Worm (Caenorhabditis elegans) whole organism, L4/young adult: ENCODE data around the gene srz-61.
"Not testable (repeated sequence)": the region's sequence is repeated elsewhere in the genome, so short reads cannot be mapped to it uniquely, and the experiment has no call there.

Experiments used
- W03F9.2 ChIP-seq: fragments of 150-350 bp; optimal IDR thresholded peaks from 2 replicates; lab custom pipeline; 2014; ENCODE audit warnings: missing biosample characterization, missing genetic modification characterization
- dao-5 ChIP-seq: sonication (generic microtip); optimal IDR thresholded peaks from 2 replicates; lab custom pipeline; 2016; ENCODE audit warnings: missing genotype, missing genetic modification characterization, moderate library complexity, missing compliant biosample characterization
- him-1 ChIP-seq: sonication (generic microtip); optimal IDR thresholded peaks from 2 replicates; lab custom pipeline; 2016; ENCODE audit warnings: missing genotype, missing genetic modification reagents, missing genetic modification characterization, missing compliant biosample characterization

srz-61 gene

DNA sequence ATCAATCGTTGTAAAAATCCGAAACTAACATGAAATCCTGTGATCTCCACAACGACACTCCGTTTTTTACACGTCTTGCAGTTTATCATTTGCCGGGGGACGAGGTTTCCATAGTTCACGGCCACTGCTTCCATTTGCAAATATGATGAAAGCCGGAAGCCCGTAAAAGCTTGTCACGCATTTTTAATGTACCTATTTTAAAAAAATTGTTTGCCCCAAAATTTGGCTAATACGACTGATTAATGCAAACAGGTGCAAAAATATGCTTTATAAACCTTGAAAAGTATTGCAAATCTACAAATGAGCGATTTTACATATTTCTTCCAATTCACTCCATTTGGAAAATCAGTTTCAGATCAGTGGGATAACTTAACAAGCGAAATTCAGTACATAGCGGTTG lies at the start of gene srz-61:
srz-61 (plus strand) TSS at position 301 of the 400 bp plus-strand sequence.
- TF ChIP-seq W03F9.2 (tag; lab: Kevin White, UChicago) (no peak), dao-5 (tag; lab: Kevin White, UChicago) (no peak), him-1 (no peak)

DNA sequence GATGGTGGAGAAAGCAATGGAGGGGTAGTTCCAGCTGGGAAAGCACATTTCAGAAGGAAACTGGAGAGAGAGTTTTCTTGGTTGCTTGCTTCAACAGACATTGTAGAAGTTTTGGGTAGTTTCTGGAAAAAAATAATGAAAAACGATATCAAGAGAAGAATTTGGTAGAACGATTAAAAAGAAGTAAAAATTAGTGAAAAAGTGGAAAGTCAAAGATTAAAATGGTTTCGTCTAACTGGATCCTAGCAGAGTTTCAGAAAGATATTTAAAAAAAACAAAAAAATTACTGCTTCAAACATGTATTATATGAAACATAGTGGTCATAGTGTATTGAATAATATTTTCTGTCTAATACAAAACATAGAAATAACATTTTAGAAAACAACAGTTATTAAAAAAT lies 43.7 kb upstream of the srz-61 start, which contains the start of gene F38C2.7:
F38C2.7 (minus strand) TSS at position 101 of the 400 bp plus-strand sequence.
- TF ChIP-seq W03F9.2 (tag; lab: Kevin White, UChicago) (no peak), him-1 (no peak)

DNA sequence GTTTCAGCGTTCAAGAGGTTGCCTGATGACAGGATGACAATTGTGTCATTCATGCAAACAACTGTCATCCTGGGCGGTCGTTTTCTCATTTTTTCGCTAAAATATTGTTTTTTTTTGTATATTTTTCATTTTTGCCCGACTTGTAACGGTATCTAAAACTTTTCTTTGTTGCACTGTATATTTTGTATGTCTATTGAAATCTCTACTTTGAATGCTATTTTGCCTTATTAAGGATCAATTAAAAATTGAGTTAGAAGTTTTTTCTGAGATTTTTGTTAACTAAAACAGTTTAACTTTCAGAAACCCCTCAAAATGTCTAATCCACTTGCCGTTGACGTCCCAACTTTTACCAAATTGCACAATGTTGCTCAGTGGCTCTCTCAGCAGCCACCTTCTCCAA lies 43.1 kb upstream of the srz-61 start, which contains the start of gene ccch-2:
ccch-2 (plus strand) TSS at position 301 of the 400 bp plus-strand sequence.
- TF ChIP-seq W03F9.2 (tag; lab: Kevin White, UChicago) (no peak), him-1 (no peak), dao-5 (tag; lab: Kevin White, UChicago) (no peak)

DNA sequence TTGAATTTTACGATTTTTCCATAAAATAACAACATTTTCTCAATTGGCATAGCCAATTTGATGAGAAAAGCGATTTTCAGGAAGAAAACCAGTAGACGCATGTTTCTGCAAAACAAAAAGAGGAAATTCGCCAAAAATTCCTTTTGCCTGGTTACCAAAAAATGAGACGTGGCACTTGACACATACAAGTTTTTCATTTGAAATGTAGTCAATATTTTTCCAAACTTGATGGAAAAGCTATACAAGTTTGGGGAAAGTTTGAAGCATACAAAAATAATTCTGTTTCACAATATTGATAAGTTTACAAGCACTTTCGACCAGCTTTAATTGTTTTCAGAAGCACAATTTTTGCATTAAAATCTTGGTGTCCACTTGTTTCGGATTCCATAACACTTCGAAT lies 40.4 kb upstream of the srz-61 start, which contains the start of gene clec-191:
clec-191 (minus strand) TSS at position 101 of the 400 bp plus-strand sequence.
- TF ChIP-seq him-1 (no peak), dao-5 (tag; lab: Kevin White, UChicago) (no peak), W03F9.2 (tag; lab: Kevin White, UChicago) (no peak)

DNA sequence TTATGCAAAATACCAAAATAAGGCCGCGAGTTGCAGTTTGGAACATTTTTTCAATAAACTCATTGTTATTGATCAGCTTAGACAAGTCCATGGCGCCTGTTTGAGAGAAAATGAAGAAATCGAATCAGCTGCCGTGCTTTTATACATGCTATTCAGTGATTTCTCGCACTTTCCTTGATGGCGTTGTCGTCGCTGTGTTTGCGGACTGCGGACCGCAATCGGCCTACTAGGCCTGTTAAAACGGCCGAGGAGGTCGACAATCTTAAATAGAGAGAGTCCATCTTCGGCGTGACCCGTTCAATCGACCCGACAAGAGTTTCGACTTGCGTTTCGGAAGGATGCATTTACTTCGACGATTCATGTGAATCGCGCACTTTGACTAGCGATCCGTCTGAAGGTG lies 30.2 kb upstream of the srz-61 start, which contains the start of gene srz-75:
srz-75 (minus strand) TSS at position 101 of the 400 bp plus-strand sequence.
- TF ChIP-seq dao-5 (tag; lab: Kevin White, UChicago): no peak
- TF ChIP-seq him-1: no peak
- TF ChIP-seq W03F9.2 (tag; lab: Kevin White, UChicago): no peak

DNA sequence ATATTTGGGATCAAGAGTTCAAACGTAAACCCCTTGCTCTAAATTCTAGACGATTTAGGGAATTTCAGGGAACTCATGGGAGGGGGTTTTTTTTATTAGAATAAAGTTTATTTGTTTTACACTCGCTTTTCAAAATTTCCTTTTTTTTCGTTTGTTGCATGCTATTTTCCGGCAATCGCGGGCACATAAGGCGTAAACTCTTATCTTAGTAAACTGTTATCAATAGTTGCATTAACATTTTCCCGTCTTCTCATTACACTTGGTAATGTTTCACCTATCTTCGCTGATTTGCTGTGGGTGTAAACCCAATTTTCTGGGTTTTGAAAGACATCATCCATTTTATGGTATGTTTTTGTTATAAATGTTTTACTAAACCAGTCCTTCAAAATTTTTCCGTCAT lies 27.1 kb upstream of the srz-61 start:
- no peak for TF ChIP-seq W03F9.2 (tag; lab: Kevin White, UChicago)
- no peak for TF ChIP-seq him-1
- no peak for TF ChIP-seq dao-5 (tag; lab: Kevin White, UChicago)

DNA sequence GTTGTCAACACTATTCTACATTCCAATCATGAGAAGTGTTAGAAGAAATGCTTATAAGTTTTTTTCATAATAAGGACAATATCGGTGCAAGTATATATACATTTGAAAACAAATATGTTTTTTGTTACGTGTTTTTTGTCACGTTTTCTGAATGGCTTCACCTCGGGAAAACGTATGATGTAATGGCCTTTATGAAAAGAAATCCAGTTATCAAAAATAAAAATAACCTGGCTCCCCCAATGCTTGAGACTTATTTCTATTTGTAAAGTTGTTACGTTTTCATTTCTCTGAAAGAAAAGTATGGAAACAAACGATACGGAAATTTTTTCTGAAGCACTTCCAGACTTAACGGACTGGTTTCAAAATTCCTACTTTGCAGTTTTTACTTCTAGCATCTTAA lies 22.1 kb upstream of the srz-61 start, which contains the start of gene srz-72:
srz-72 (plus strand) TSS at position 301 of the 400 bp plus-strand sequence.
- no peak for TF ChIP-seq him-1
- TF ChIP-seq dao-5 (tag; lab: Kevin White, UChicago): no peak
- no peak for TF ChIP-seq W03F9.2 (tag; lab: Kevin White, UChicago)

DNA sequence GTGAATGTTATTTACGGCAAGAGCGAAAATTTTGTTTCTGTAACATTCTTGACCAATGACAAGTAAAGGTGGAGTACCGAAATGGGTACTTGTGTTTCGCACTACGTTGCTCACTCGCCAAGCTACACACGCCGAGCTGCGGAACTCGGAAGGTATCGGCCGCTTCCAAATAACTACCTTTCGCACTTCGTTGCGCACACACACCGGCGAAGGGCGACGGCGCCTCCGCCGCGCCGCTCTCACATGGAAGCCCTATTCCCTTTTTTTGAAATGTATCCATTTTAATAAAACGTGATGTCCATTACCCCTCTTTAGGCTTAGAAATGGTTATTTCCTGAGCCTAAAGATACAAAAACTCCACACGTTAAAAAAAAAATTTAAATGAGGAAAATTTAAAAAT lies 14.0 kb upstream of the srz-61 start:
- no peak for TF ChIP-seq dao-5 (tag; lab: Kevin White, UChicago)
- no peak for TF ChIP-seq him-1
- no peak for TF ChIP-seq W03F9.2 (tag; lab: Kevin White, UChicago)

DNA sequence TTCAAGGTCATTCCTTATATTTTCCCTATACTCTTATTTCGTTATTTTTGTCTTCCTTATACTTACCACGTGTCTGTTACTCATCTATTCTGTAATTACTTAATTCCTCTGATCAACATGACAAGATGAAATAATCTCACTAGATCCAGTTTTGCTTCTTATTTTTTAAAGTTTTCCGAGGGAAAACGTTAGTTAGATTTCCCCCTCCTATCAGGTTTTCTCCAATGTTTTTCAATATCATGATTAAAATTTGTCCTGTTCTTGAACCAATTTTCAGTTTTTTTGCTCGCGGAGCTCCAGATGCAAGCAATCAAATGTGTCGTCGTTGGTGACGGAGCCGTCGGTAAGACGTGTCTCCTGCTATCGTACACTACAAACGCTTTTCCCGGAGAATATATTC lies 13.0 kb upstream of the srz-61 start, which contains the start of gene rac-2:
rac-2 (plus strand) TSS at position 301 of the 400 bp plus-strand sequence.
- not testable (repeated sequence) for TF ChIP-seq dao-5 (tag; lab: Kevin White, UChicago); W03F9.2 (tag; lab: Kevin White, UChicago); him-1

DNA sequence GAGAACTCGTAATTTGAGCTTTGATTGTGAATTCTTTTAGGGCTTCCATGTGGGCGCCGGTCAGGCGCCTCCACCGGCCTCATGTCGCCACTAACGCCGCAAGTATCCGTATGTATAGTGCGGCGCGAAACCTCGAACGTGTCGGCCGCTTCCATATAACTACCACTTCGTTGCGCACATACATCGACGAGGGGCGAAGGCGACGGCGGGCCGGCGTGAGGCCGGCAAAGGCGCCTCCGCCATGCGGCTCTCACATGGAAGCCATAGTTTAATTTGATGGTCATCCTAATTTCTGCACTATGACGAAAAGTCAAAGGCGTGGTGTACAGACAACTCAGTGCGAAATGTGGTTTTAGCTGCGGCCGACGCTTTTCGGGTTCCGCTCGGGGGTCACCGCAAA lies 10.9 kb upstream of the srz-61 start:
- TF ChIP-seq him-1 (no peak), W03F9.2 (tag; lab: Kevin White, UChicago) (no peak), dao-5 (tag; lab: Kevin White, UChicago) (no peak)

DNA sequence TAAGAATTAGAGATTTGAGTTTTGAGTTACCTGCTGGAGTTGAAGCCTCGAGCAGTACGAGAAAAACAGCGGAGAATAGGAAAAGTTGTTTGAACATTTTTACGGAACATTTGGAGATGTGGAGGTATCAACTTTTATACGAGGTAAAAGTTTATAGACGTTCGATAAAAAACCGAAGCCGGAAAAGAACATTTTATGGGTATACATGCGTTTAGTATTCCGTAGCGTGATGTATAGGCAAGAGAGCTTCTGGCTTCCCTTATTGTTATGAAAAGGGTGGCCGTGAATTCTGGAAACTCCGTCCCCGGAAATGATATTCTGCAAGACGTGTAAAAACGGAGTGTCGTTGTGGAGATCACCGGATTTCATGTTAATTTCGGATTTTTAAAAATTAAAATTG lies 556 bp upstream of the srz-61 start, which contains the start of gene K03D3.5:
K03D3.5 (minus strand) TSS at position 101 of the 400 bp plus-strand sequence.
- TF ChIP-seq dao-5 (tag; lab: Kevin White, UChicago): no peak
- no peak for TF ChIP-seq W03F9.2 (tag; lab: Kevin White, UChicago)
- no peak for TF ChIP-seq him-1

DNA sequence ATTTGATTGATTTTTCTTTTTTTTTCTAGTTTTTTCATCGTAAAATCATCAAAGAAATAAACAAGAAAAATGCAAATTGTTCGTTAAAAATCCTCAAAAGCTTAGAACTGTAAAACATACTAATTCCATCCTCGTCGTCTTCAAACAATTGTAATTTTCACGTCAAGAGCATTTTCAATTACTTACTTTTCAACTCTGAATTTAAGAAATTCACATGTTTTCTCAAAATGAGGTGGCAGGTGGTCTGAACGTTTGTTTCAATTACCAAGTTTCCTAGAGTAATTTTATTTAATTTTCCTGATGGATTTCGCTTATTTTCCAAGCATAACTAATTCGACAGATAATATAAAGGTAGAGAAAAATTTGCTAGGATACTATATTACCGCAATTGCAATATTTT lies 2.4 kb downstream of the srz-61 start, which contains the start of gene srz-104:
srz-104 (plus strand) TSS at position 301 of the 400 bp plus-strand sequence.
- no peak for TF ChIP-seq him-1
- TF ChIP-seq W03F9.2 (tag; lab: Kevin White, UChicago): no peak
- TF ChIP-seq dao-5 (tag; lab: Kevin White, UChicago): no peak

DNA sequence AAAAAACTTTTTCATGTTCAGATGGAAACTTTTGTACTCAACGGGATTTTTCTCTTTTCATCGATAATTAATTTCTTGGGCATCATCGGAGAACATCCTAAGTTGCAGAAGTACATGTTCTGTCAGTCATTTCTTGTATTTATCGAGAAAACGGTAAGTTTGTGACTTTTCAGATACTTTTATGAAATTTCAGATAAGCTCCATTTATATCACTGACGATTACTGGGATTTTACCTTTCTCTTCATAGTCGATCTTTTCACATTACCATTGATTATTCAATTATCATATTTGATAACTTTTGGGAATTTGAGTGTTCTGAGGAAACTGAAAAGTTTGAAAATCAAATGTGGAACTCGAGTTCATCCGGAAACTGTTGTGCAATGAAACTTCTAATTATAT lies 3.6 kb downstream of the srz-61 start, which contains the start of gene srz-105:
srz-105 (plus strand) TSS at position 301 of the 400 bp plus-strand sequence.
- TF ChIP-seq him-1: no peak
- TF ChIP-seq W03F9.2 (tag; lab: Kevin White, UChicago): no peak
- TF ChIP-seq dao-5 (tag; lab: Kevin White, UChicago): no peak

DNA sequence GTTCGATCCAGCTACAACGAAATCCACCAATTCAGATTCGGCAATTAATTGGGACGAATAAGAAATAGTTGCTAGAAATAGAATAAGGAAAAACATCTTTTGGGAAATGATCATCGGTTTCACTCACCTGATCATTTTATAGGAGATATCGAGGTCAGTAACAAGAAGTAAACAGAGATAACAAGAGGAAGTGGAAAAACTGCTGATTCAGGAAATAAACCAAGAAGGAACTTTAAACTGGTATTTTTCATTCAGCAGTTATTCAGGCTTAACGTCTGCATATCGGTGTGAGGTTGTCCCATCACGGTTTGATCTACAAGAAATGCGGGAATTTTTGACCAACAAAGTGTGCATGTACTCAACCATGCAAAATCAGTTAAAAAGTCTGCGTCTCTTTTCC lies 7.6 kb downstream of the srz-61 start, which contains the start of gene K03D3.2:
K03D3.2 (minus strand) TSS at position 101 of the 400 bp plus-strand sequence.
- no peak for TF ChIP-seq dao-5 (tag; lab: Kevin White, UChicago)
- no peak for TF ChIP-seq him-1
- no peak for TF ChIP-seq W03F9.2 (tag; lab: Kevin White, UChicago)
